Worm (Caenorhabditis elegans): ENCODE measurements around the gene T26C5.3.

Gene T26C5.3

ce11 chrII:9246648-9247047, 10.3 kb downstream of the T26C5.3 start, which contains the start of gene T26C5.5:
TSS of gene T26C5.5 (minus strand) at chrII:9246748.
- TF ChIP-seq dmd-4 (tag; optimal IDR thresholded peaks at IDR 0.05; ENCODE audit: borderline replicate concordance) (no peak), ceh-31 (tag; optimal IDR thresholded peaks at IDR 0.05) (no peak), lin-11 (tag; optimal IDR thresholded peaks at IDR 0.05) (no peak), K09A11.1 (tag; optimal IDR thresholded peaks at IDR 0.05; ENCODE audit: insufficient read depth) (no peak), fkh-6 (tag; optimal IDR thresholded peaks at IDR 0.05) (no peak), pax-1 (tag; optimal IDR thresholded peaks at IDR 0.05) (no peak)

- TF ChIP-seq C38D4.7 (GFP tag; optimal IDR thresholded peaks at IDR 0.05) (no peak), ceh-6 (GFP tag; optimal IDR thresholded peaks at IDR 0.05) (no peak), fax-1 (tag; optimal IDR thresholded peaks at IDR 0.05) (no peak), ceh-45 (GFP tag; IDR thresholded peaks at IDR 0.05) (no peak), hlh-6 (tag; optimal IDR thresholded peaks at IDR 0.05) (no peak), unc-55 (GFP tag; optimal IDR thresholded peaks at IDR 0.05) (no peak), ref-2 (tag; optimal IDR thresholded peaks at IDR 0.05) (no peak), K02D7.2 (tag; optimal IDR thresholded peaks at IDR 0.05) (no peak), ceh-14 (tag; optimal IDR thresholded peaks at IDR 0.05) (no peak), ttx-3 (tag; optimal IDR thresholded peaks at IDR 0.05) (no peak), Y22D7AL.16 (tag; optimal IDR thresholded peaks at IDR 0.05) (no peak), ets-4 (tag; optimal IDR thresholded peaks at IDR 0.05) (no peak), dve-1 (tag; optimal IDR thresholded peaks at IDR 0.05) (no peak), unc-3 (GFP tag; conservative IDR thresholded peaks at IDR 0.05) (no peak), unc-3 (tag; optimal IDR thresholded peaks at IDR 0.05) (no peak), che-1 (tag; optimal IDR thresholded peaks at IDR 0.05) (no peak)
Measured at ce11 chrII:9250422-9250821, 14.0 kb downstream of the T26C5.3 start, which contains the start of gene T26C5.4. TSS of gene T26C5.4 (minus strand) at chrII:9250522.

ce11 chrII:9251529-9251928, 15.1 kb downstream of the T26C5.3 start:
- TF ChIP-seq ceh-34 (tag; optimal IDR thresholded peaks at IDR 0.05) = no peak
- no peak for TF ChIP-seq ceh-22 (tag; optimal IDR thresholded peaks at IDR 0.05)
- no peak for TF ChIP-seq ztf-16 (tag; optimal IDR thresholded peaks at IDR 0.05)
- no peak for TF ChIP-seq fkh-10 (GFP tag; optimal IDR thresholded peaks at IDR 0.05)
- no peak for TF ChIP-seq ets-4 (tag; optimal IDR thresholded peaks at IDR 0.05)
- no peak for TF ChIP-seq tbx-2 (tag; optimal IDR thresholded peaks at IDR 0.05)

- TF ChIP-seq elt-4 (tag; optimal IDR thresholded peaks at IDR 0.05) (no peak), fax-1 (tag; optimal IDR thresholded peaks at IDR 0.05) (no peak), ets-4 (tag; optimal IDR thresholded peaks at IDR 0.05) (no peak), F13H6.1 (tag; optimal IDR thresholded peaks at IDR 0.05) (no peak)
Measured at ce11 chrII:9254187-9254586, 17.8 kb downstream of the T26C5.3 start, which contains the start of gene nlp-82. TSS of gene nlp-82 (minus strand) at chrII:9254287.

- TF ChIP-seq ceh-24 (tag; optimal IDR thresholded peaks at IDR 0.05) (peak; percentile 9), ceh-22 (tag; optimal IDR thresholded peaks at IDR 0.05) (no peak), ceh-18 (tag; optimal IDR thresholded peaks at IDR 0.05) (no peak), hlh-13 (GFP tag; optimal IDR thresholded peaks at IDR 0.05) (no peak), madf-2 (tag; optimal IDR thresholded peaks at IDR 0.05) (peak; percentile 25), pha-2 (tag; optimal IDR thresholded peaks at IDR 0.05) (no peak), ceh-6 (GFP tag; optimal IDR thresholded peaks at IDR 0.05) (peak; percentile 17)
Measured at ce11 chrII:9258034-9258556, 21.7 kb downstream of the T26C5.3 start.

ce11 chrII:9258566-9258965, 22.2 kb downstream of the T26C5.3 start:
- no peak for TF ChIP-seq pax-1 (tag; optimal IDR thresholded peaks at IDR 0.05)
- TF ChIP-seq ama-1 (optimal IDR thresholded peaks at IDR 0.05) = peak; percentile 68
- no peak for TF ChIP-seq rnt-1 (tag; optimal IDR thresholded peaks at IDR 0.05)

All from whole organism, late embryonic.